Fruit fly (Drosophila melanogaster) S2 (cell line): ENCODE results near the gene Oatp30B.

Source experiments
- CG8478 ChIP-seq: fragments of >200 bp; optimal IDR thresholded peaks from 2 replicates; lab custom pipeline; 2018
- CTCF ChIP-seq, 2 experiments: fragments of >200 bp; optimal IDR thresholded peaks; 2 replicates each; lab custom pipeline; 2018

DNA sequence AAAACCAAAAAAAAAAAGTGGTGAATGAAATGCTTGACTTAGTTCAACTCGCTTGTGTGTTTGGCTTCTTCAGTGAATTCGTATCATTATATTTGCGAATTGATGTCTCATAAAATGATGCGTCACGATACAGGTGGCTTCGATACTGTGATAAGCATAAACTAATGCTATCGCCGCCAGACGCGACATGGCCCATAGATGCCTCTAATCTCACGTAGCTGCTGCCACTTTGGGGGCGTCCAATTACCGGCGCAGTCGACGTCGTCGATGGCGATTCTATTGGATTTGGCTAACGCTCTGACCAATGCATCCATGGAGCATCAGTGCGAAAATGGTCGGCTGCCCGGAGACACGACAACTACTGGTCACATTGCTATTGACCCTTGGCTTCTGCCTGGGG is 22.9 kb downstream of the Oatp30B start, which contains the start of gene CG13113:
- TF ChIP-seq CG8478 (no peak), CTCF (optimal IDR thresholded peaks at IDR 0.05; lab: Kevin White, UChicago) (no peak)
